Fruit fly (Drosophila melanogaster) whole organism, embryonic: ENCODE data around the gene org-1.
A peak's percentile ranks its signal among the peaks of the same experiment; 100 is the strongest.

ENCODE experiments used
- CG10274 ChIP-seq: fragments of 200-800 bp; sonication (Bioruptor generic); optimal IDR thresholded peaks from 3 replicates; lab custom pipeline; 2017; ENCODE audit warnings: missing biosample characterization, mild to moderate bottlenecking, missing genetic modification characterization
- CG11247 ChIP-seq: fragments of 200-800 bp; sonication (Bioruptor generic); IDR thresholded peaks from 2 replicates; pipeline ENCODE4 v1.3.6; 2022; ENCODE audit warnings: missing biosample characterization, missing genetic modification characterization
- CG12104 ChIP-seq: fragments of 200-800 bp; sonication (Bioruptor generic); optimal IDR thresholded peaks from 3 replicates; lab custom pipeline; 2016; ENCODE audit warnings: missing biosample characterization, missing genetic modification characterization
- CG13123 ChIP-seq: fragments of 200-800 bp; sonication (Bioruptor generic); optimal IDR thresholded peaks from 2 replicates; lab custom pipeline; 2016; ENCODE audit warnings: missing biosample characterization, missing genetic modification characterization
- CG13424 ChIP-seq: fragments of 200-800 bp; sonication (Bioruptor generic); optimal IDR thresholded peaks from 2 replicates; lab custom pipeline; 2019; ENCODE audit warnings: missing biosample characterization, mild to moderate bottlenecking, missing genetic modification characterization, moderate library complexity
- CG15011 ChIP-seq: fragments of 200-800 bp; sonication (Bioruptor generic); optimal IDR thresholded peaks from 3 replicates; lab custom pipeline; 2018; ENCODE audit warnings: missing biosample characterization, mild to moderate bottlenecking, missing genetic modification characterization
- CG15269 ChIP-seq: fragments of 200-800 bp; sonication (Bioruptor generic); optimal IDR thresholded peaks from 2 replicates; lab custom pipeline; 2018; ENCODE audit warnings: missing biosample characterization, mild to moderate bottlenecking, missing genetic modification characterization, moderate library complexity
- CG1529 ChIP-seq: fragments of 200-800 bp; sonication (Bioruptor generic); optimal IDR thresholded peaks from 3 replicates; lab custom pipeline; 2018; ENCODE audit warnings: missing biosample characterization, missing genetic modification characterization
- CG15601 ChIP-seq: fragments of 200-800 bp; sonication (Bioruptor generic); optimal IDR thresholded peaks from 3 replicates; lab custom pipeline; 2019; ENCODE audit warnings: missing biosample characterization, mild to moderate bottlenecking, missing genetic modification characterization, moderate library complexity
- CG1647 ChIP-seq: fragments of 200-800 bp; sonication (Bioruptor generic); optimal IDR thresholded peaks from 3 replicates; lab custom pipeline; 2016; ENCODE audit warnings: missing biosample characterization, missing genetic modification characterization
- CG17912 ChIP-seq: fragments of 200-800 bp; sonication (Bioruptor generic); optimal IDR thresholded peaks from 2 replicates; lab custom pipeline; 2018; ENCODE audit warnings: missing biosample characterization, mild to moderate bottlenecking, missing genetic modification characterization
- CG1792 ChIP-seq: fragments of 200-800 bp; sonication (Bioruptor generic); optimal IDR thresholded peaks from 2 replicates; lab custom pipeline; 2016; ENCODE audit warnings: missing biosample characterization, missing genetic modification characterization
- CG18262 ChIP-seq: fragments of 200-800 bp; optimal IDR thresholded peaks from 3 replicates; lab custom pipeline; 2019; ENCODE audit warnings: missing biosample characterization, mild to moderate bottlenecking, missing genetic modification characterization, moderate library complexity
- CG31224 ChIP-seq: fragments of 200-800 bp; sonication (Bioruptor generic); IDR thresholded peaks from 2 replicates; pipeline ENCODE4 v1.3.6; 2022; ENCODE audit warnings: missing biosample characterization, missing genetic modification characterization
- CG34422 ChIP-seq: fragments of 200-800 bp; sonication (Bioruptor generic); IDR thresholded peaks from 3 replicates; pipeline ENCODE4 v1.3.6; 2022; ENCODE audit warnings: missing biosample characterization, missing genetic modification characterization
- CG3995 ChIP-seq: fragments of 200-800 bp; sonication (Bioruptor generic); optimal IDR thresholded peaks from 3 replicates; lab custom pipeline; 2016; ENCODE audit warnings: missing biosample characterization, missing genetic modification characterization
- CG4328 ChIP-seq: fragments of 200-800 bp; sonication (Bioruptor generic); optimal IDR thresholded peaks from 3 replicates; lab custom pipeline; 2017; ENCODE audit warnings: missing biosample characterization, missing genetic modification reagents, missing genetic modification characterization
- CG5180 ChIP-seq: fragments of 200-800 bp; sonication (Bioruptor generic); optimal IDR thresholded peaks from 3 replicates; lab custom pipeline; 2017; ENCODE audit warnings: missing biosample characterization, missing genetic modification characterization, mild to moderate bottlenecking, moderate library complexity, missing genetic modification reagents
- CG6813 ChIP-seq: fragments of 200-800 bp; sonication (Bioruptor generic); optimal IDR thresholded peaks from 2 replicates; lab custom pipeline; 2017; ENCODE audit warnings: missing biosample characterization, missing genetic modification characterization, mild to moderate bottlenecking, moderate library complexity, missing genetic modification reagents
- CG7987 ChIP-seq: fragments of 200-800 bp; sonication (Bioruptor generic); optimal IDR thresholded peaks from 2 replicates; lab custom pipeline; 2018; ENCODE audit warnings: missing biosample characterization, mild to moderate bottlenecking, missing genetic modification characterization, moderate library complexity
- CG8944 ChIP-seq: fragments of 200-800 bp; sonication (Bioruptor generic); optimal IDR thresholded peaks from 3 replicates; lab custom pipeline; 2016; ENCODE audit warnings: missing biosample characterization, missing genetic modification characterization
- Dad ChIP-seq: fragments of 200-800 bp; sonication (Bioruptor generic); optimal IDR thresholded peaks from 3 replicates; lab custom pipeline; 2016; ENCODE audit warnings: missing biosample characterization, missing genetic modification characterization
- Dek ChIP-seq: fragments of 200-800 bp; sonication (Bioruptor generic); optimal IDR thresholded peaks from 3 replicates; lab custom pipeline; 2019; ENCODE audit warnings: missing biosample characterization, mild to moderate bottlenecking, missing genetic modification characterization, moderate library complexity
- Dfd ChIP-seq, 2 experiments: fragments of >200 bp; optimal IDR thresholded peaks; 2 replicates each; lab custom pipeline; 2017; ENCODE audit warnings: missing biosample characterization in 2 of 2, missing genetic modification characterization in 2 of 2
- E2f1 ChIP-seq: fragments of 200-800 bp; sonication (Bioruptor generic); IDR thresholded peaks from 2 replicates; pipeline ENCODE4 v1.3.6; 2022; ENCODE audit warnings: missing biosample characterization, missing genetic modification characterization
- HHEX ChIP-seq: fragments of 200-800 bp; sonication (Bioruptor generic); optimal IDR thresholded peaks from 3 replicates; lab custom pipeline; 2017; ENCODE audit warnings: missing biosample characterization, mild to moderate bottlenecking, missing genetic modification characterization, missing genetic modification reagents
- HLH54F ChIP-seq: fragments of 200-800 bp; sonication (Bioruptor generic); optimal IDR thresholded peaks from 3 replicates; lab custom pipeline; 2016; ENCODE audit warnings: missing biosample characterization, missing genetic modification characterization
- HmgD ChIP-seq: fragments of 200-800 bp; sonication (Bioruptor generic); optimal IDR thresholded peaks from 3 replicates; lab custom pipeline; 2016; ENCODE audit warnings: missing biosample characterization, missing genetic modification characterization
- Oaz ChIP-seq: fragments of 200-800 bp; sonication (Bioruptor generic); IDR thresholded peaks from 2 replicates; pipeline ENCODE4 v1.3.6; 2022; ENCODE audit warnings: missing biosample characterization, missing genetic modification characterization
- Ptx1 ChIP-seq: fragments of 200-800 bp; sonication (Bioruptor generic); IDR thresholded peaks from 2 replicates; pipeline ENCODE4 v1.3.6; 2022; ENCODE audit warnings: missing biosample characterization, missing genetic modification characterization
- Ravus ChIP-seq: fragments of 200-800 bp; sonication (Bioruptor generic); IDR thresholded peaks from 2 replicates; pipeline ENCODE4 v1.3.6; 2022; ENCODE audit warnings: missing biosample characterization, missing genetic modification characterization
- Taf1 ChIP-seq: fragments of 200-800 bp; sonication (Bioruptor generic); IDR thresholded peaks from 2 replicates; pipeline ENCODE4 v1.3.6; 2022; ENCODE audit warnings: missing biosample characterization, missing genetic modification characterization
- Xbp1 ChIP-seq: fragments of 200-800 bp; sonication (Bioruptor generic); optimal IDR thresholded peaks from 3 replicates; lab custom pipeline; 2016; ENCODE audit warnings: missing biosample characterization, mild to moderate bottlenecking, missing genetic modification characterization
- az2 ChIP-seq: fragments of 200-800 bp; sonication (Bioruptor generic); optimal IDR thresholded peaks from 3 replicates; lab custom pipeline; 2016; ENCODE audit warnings: missing biosample characterization, missing genetic modification characterization
- br ChIP-seq: fragments of >200 bp; optimal IDR thresholded peaks from 2 replicates; lab custom pipeline; 2017
- cwo ChIP-seq: fragments of 200-800 bp; sonication (Bioruptor generic); optimal IDR thresholded peaks from 3 replicates; lab custom pipeline; 2017; ENCODE audit warnings: missing biosample characterization, missing genetic modification characterization, mild to moderate bottlenecking, moderate library complexity, missing genetic modification reagents
- dan ChIP-seq: fragments of 200-800 bp; sonication (Bioruptor generic); IDR thresholded peaks from 2 replicates; pipeline ENCODE4 v1.3.6; 2022; ENCODE audit warnings: missing biosample characterization, missing genetic modification characterization
- dmrt11E ChIP-seq: fragments of 200-800 bp; sonication (Bioruptor generic); optimal IDR thresholded peaks from 3 replicates; lab custom pipeline; 2018; ENCODE audit warnings: missing biosample characterization, mild to moderate bottlenecking, missing genetic modification characterization, moderate library complexity
- dmrt99B ChIP-seq: fragments of 200-800 bp; sonication (Bioruptor generic); optimal IDR thresholded peaks from 2 replicates; lab custom pipeline; 2018; ENCODE audit warnings: missing biosample characterization, mild to moderate bottlenecking, missing genetic modification characterization, moderate library complexity
- emc ChIP-seq: fragments of 200-800 bp; sonication (Bioruptor generic); optimal IDR thresholded peaks from 2 replicates; lab custom pipeline; 2016; ENCODE audit warnings: missing biosample characterization, missing genetic modification characterization
- esg ChIP-seq: fragments of 200-800 bp; sonication (Bioruptor generic); conservative IDR thresholded peaks from 2 replicates; pipeline ENCODE4 v1.3.6; 2022; ENCODE audit warnings: missing biosample characterization, missing genetic modification characterization
- fu2 ChIP-seq: fragments of 200-800 bp; sonication (Bioruptor generic); optimal IDR thresholded peaks from 2 replicates; lab custom pipeline; 2016; ENCODE audit warnings: missing biosample characterization, missing genetic modification characterization
- gfzf ChIP-seq: fragments of 200-800 bp; sonication (Bioruptor generic); optimal IDR thresholded peaks from 2 replicates; lab custom pipeline; 2016; ENCODE audit warnings: missing biosample characterization, mild to moderate bottlenecking, missing genetic modification characterization, moderate library complexity
- phol ChIP-seq: fragments of 200-800 bp; sonication (Bioruptor generic); optimal IDR thresholded peaks from 3 replicates; lab custom pipeline; 2018; ENCODE audit warnings: missing biosample characterization, mild to moderate bottlenecking, missing genetic modification characterization, moderate library complexity
- psq ChIP-seq: fragments of 200-800 bp; sonication (Bioruptor generic); optimal IDR thresholded peaks from 2 replicates; lab custom pipeline; 2017; ENCODE audit warnings: missing biosample characterization, missing genetic modification characterization
- repo ChIP-seq: fragments of 200-800 bp; sonication (Bioruptor generic); optimal IDR thresholded peaks from 2 replicates; lab custom pipeline; 2016; ENCODE audit warnings: missing biosample characterization, missing genetic modification characterization
- ro ChIP-seq: fragments of 200-800 bp; sonication (Bioruptor generic); IDR thresholded peaks from 2 replicates; pipeline ENCODE4 v1.3.6; 2022; ENCODE audit warnings: missing biosample characterization, missing genetic modification characterization
- salm ChIP-seq: fragments of 200-800 bp; sonication (Bioruptor generic); optimal IDR thresholded peaks from 2 replicates; lab custom pipeline; 2018; ENCODE audit warnings: missing biosample characterization, mild to moderate bottlenecking, missing genetic modification characterization
- stwl ChIP-seq: fragments of 200-800 bp; sonication (Bioruptor generic); optimal IDR thresholded peaks from 3 replicates; lab custom pipeline; 2018; ENCODE audit warnings: missing biosample characterization, mild to moderate bottlenecking, missing genetic modification characterization, moderate library complexity
- trem ChIP-seq: fragments of 200-800 bp; optimal IDR thresholded peaks from 3 replicates; lab custom pipeline; 2019; ENCODE audit warnings: missing biosample characterization, mild to moderate bottlenecking, missing genetic modification characterization, moderate library complexity
- trh ChIP-seq: fragments of 200-800 bp; sonication (Bioruptor generic); optimal IDR thresholded peaks from 2 replicates; lab custom pipeline; 2016; ENCODE audit warnings: missing biosample characterization, missing genetic modification characterization
- tx ChIP-seq: fragments of 200-800 bp; sonication (Bioruptor generic); optimal IDR thresholded peaks from 2 replicates; lab custom pipeline; 2016; ENCODE audit warnings: missing biosample characterization, missing genetic modification characterization

The org-1 gene

dm6 chrX:8492849-8493248, 38.0 kb upstream of the org-1 start (continued):
- TF ChIP-seq phol (tag; lab: Kevin White, UChicago) (peak; percentile 82), stwl (no peak), trh (GFP tag; lab: Kevin White, UChicago) (peak; percentile 48), gfzf (GFP tag; lab: Kevin White, UChicago) (no peak), fu2 (no peak), salm (tag; lab: Kevin White, UChicago) (peak; percentile 82), Ptx1 (GFP tag; lab: Robert Waterston, UW) (peak; percentile 87), CG11247 (peak; percentile 72), CG8944 (GFP tag; lab: Kevin White, UChicago) (peak; percentile 18), emc (GFP tag; lab: Kevin White, UChicago) (no peak), cwo (GFP tag; lab: Kevin White, UChicago) (no peak), br (lab: Kevin White, UChicago) (no peak), CG1529 (GFP tag; lab: Kevin White, UChicago) (peak; percentile 46), trem (tag; lab: Kevin White, UChicago) (peak; percentile 54), CG12104 (peak; percentile 47), psq (GFP tag; lab: Kevin White, UChicago) (peak; percentile 5), Xbp1 (GFP tag; lab: Kevin White, UChicago) (peak; percentile 82), CG15269 (tag; lab: Kevin White, UChicago) (peak; percentile 87), CG15011 (GFP tag; lab: Kevin White, UChicago) (no peak), CG17912 (GFP tag; lab: Kevin White, UChicago) (peak; percentile 13), dan (no peak), HLH54F (GFP tag; lab: Kevin White, UChicago) (no peak), HHEX (GFP tag; lab: Kevin White, UChicago) (peak; percentile 74), CG13123 (GFP tag; lab: Kevin White, UChicago) (peak; percentile 41), tx (GFP tag; lab: Kevin White, UChicago) (no peak), CG1647 (GFP tag; lab: Kevin White, UChicago) (peak; percentile 48), ro (peak; percentile 56), repo (no peak), E2f1 (peak; percentile 70), CG1792 (GFP tag; lab: Kevin White, UChicago) (no peak), dmrt11E (tag; lab: Kevin White, UChicago) (peak; percentile 39), CG15601 (tag; lab: Kevin White, UChicago) (peak; percentile 66), esg (GFP tag; lab: Robert Waterston, UW) (peak; percentile 78), Dad (peak; percentile 26), CG7987 (GFP tag; lab: Kevin White, UChicago) (peak; percentile 28), CG6813 (peak; percentile 69), Taf1 (no peak), CG3995 (GFP tag; lab: Kevin White, UChicago) (no peak), Dfd (GFP tag; optimal IDR thresholded peaks at IDR 0.05; lab: Kevin White, UChicago) (no peak), dmrt99B (tag; lab: Kevin White, UChicago) (peak; percentile 93), Oaz (GFP tag; lab: Robert Waterston, UW) (peak; percentile 72), Dek (tag; lab: Kevin White, UChicago) (peak; percentile 55), CG13424 (peak; percentile 83), az2 (peak; percentile 80), CG18262 (tag; lab: Kevin White, UChicago) (peak; percentile 76), CG4328 (GFP tag; lab: Kevin White, UChicago) (peak; percentile 21), CG5180 (GFP tag; lab: Kevin White, UChicago) (peak; percentile 76), HmgD (GFP tag; lab: Kevin White, UChicago) (no peak), CG31224 (GFP tag; lab: Robert Waterston, UW) (peak; percentile 56; the same call in 1 of the 2 replicates), Ravus (GFP tag; lab: Robert Waterston, UW) (peak; percentile 64), CG10274 (GFP tag; lab: Kevin White, UChicago) (peak; percentile 3), CG34422 (GFP tag; lab: Robert Waterston, UW) (peak; percentile 88)
